Fruit fly (Drosophila melanogaster): ENCODE results near the gene Pkc98E.
A peak's percentile ranks its signal among the peaks of the same experiment; 100 is the strongest.

The Pkc98E gene

DNA sequence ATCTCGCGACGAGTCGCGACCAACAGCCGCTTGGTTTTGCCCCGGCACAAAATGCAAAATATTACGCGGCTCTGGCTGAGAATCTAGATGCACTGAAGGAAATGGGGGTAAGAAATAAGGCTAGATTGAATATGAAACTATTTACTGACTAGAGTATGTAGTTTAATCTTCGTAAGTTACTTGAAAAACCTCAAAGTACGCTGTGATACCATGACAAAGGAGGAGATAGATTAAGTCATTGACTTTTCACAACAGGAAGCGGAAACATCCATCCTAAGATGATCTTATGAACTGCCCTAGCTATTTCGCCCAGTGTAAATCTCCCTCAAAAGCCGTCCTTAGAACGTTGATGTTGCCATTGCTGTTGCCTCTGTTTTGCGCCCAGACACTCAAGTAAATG lies 55.2 kb downstream of the Pkc98E start (continued):
- no peak for TF ChIP-seq Neu2 (GFP tag; optimal IDR thresholded peaks at IDR 0.05; ENCODE audit: borderline replicate concordance)
- 0 out of 2 replicates have a peak, but pooled peaks have one; percentile 7 for TF ChIP-seq Atf6 (GFP tag; IDR thresholded peaks at IDR 0.05)
- 0 out of 3 replicates have a peak, but pooled peaks have one; percentile 45 for TF ChIP-seq CG11456 (GFP tag; IDR thresholded peaks at IDR 0.05)
- peak; percentile 6 for TF ChIP-seq nmo (GFP tag; optimal IDR thresholded peaks at IDR 0.05)

- no peak for TF ChIP-seq CG1603 (tag; optimal IDR thresholded peaks at IDR 0.05)
- TF ChIP-seq cas (GFP tag; IDR thresholded peaks at IDR 0.05) = no peak
- TF ChIP-seq Ets65A (GFP tag) = peak; percentile 54
- no peak for TF ChIP-seq vvl (GFP tag; IDR thresholded peaks at IDR 0.05)
These were observed 56.6 kb downstream of the Pkc98E start for dm6 chr3R:29095525-29095924.

DNA sequence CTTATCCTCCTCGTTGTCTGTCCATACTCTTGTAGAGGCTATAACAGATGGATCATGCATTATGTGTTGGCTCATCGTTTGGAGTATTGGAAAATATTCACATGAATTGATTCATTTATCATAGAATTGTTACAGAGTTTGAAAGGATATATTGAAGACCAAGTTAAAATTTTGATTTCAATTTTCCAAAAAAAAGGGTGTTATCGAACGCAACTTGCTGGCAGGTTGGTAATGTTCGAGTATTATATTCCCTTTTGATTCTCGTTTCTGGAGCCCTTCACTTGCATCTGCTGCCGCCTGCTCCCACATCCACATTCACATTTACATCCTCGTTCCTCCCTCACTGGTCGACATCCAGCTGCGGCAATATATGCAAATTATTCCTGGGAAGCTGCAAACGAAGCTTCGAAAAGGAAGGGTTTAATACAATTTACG lies 57.1 kb downstream of the Pkc98E start:
- TF ChIP-seq toy (GFP tag; IDR thresholded peaks at IDR 0.05) = no peak
- TF ChIP-seq Drgx (GFP tag; IDR thresholded peaks at IDR 0.05) = 0 out of 2 replicates have a peak, but pooled peaks have one; percentile 10
- peak; percentile 56 for TF ChIP-seq lbe (GFP tag; optimal IDR thresholded peaks at IDR 0.05)
- TF ChIP-seq twi (tag; optimal IDR thresholded peaks at IDR 0.05) = no peak
- TF ChIP-seq bsh (GFP tag; optimal IDR thresholded peaks at IDR 0.05) = peak in 1 of 2 experiments; percentile 49
- no peak for TF ChIP-seq sna (GFP tag; IDR thresholded peaks at IDR 0.05; ENCODE audit: partially characterized antibody)

- TF ChIP-seq Fer1 (GFP tag; optimal IDR thresholded peaks at IDR 0.05) (no peak), cas (GFP tag; IDR thresholded peaks at IDR 0.05) (no peak), Med (GFP tag) (peak; percentile 60)
These were observed 59.1 kb downstream of the Pkc98E start for dm6 chr3R:29098022-29098421.
